Fruit fly (Drosophila melanogaster) whole organism, adult: ENCODE measurements around the gene chas.

ENCODE experiments used
- CG11617 ChIP-seq: fragments of 200-800 bp; sonication (Bioruptor generic); optimal IDR thresholded peaks from 2 replicates; lab custom pipeline; 2017; ENCODE audit warnings: mild to moderate bottlenecking, missing biosample characterization, missing genetic modification reagents, missing genetic modification characterization
- CG12768 ChIP-seq: fragments of 200-800 bp; sonication (Bioruptor generic); optimal IDR thresholded peaks from 2 replicates; lab custom pipeline; 2017; ENCODE audit warnings: missing biosample characterization, missing genetic modification characterization, mild to moderate bottlenecking, moderate library complexity, missing genetic modification reagents
- CG14711 ChIP-seq: fragments of 200-800 bp; sonication (Bioruptor generic); optimal IDR thresholded peaks from 2 replicates; lab custom pipeline; 2018; ENCODE audit warnings: missing biosample characterization, mild to moderate bottlenecking, missing genetic modification characterization, moderate library complexity
- CG1620 ChIP-seq: fragments of 200-800 bp; sonication (Bioruptor generic); optimal IDR thresholded peaks from 2 replicates; lab custom pipeline; 2016; ENCODE audit warnings: missing biosample characterization, missing genetic modification characterization
- CG33017 ChIP-seq: fragments of 200-800 bp; sonication (Bioruptor generic); optimal IDR thresholded peaks from 2 replicates; lab custom pipeline; 2018; ENCODE audit warnings: missing biosample characterization, mild to moderate bottlenecking, missing genetic modification characterization, moderate library complexity
- CG5204 ChIP-seq: fragments of 200-800 bp; sonication (Bioruptor generic); optimal IDR thresholded peaks from 2 replicates; lab custom pipeline; 2016; ENCODE audit warnings: missing biosample characterization, missing genetic modification characterization
- CG7045 ChIP-seq: fragments of 200-800 bp; sonication (Bioruptor generic); optimal IDR thresholded peaks from 2 replicates; lab custom pipeline; 2017; ENCODE audit warnings: missing biosample characterization, mild to moderate bottlenecking, missing genetic modification characterization
- CG7101 ChIP-seq: fragments of 200-800 bp; sonication (Bioruptor generic); optimal IDR thresholded peaks from 2 replicates; lab custom pipeline; 2018; ENCODE audit warnings: missing biosample characterization, mild to moderate bottlenecking, missing genetic modification characterization, moderate library complexity
- Clk ChIP-seq: fragments of 200-800 bp; sonication (Bioruptor generic); optimal IDR thresholded peaks from 2 replicates; lab custom pipeline; 2017; ENCODE audit warnings: missing biosample characterization, missing genetic modification characterization
- Crg-1 ChIP-seq: fragments of 200-800 bp; sonication (Bioruptor generic); optimal IDR thresholded peaks from 2 replicates; lab custom pipeline; 2016; ENCODE audit warnings: missing biosample characterization, missing genetic modification characterization
- Hr96 ChIP-seq: fragments of 200-800 bp; sonication (Bioruptor generic); optimal IDR thresholded peaks from 2 replicates; lab custom pipeline; 2016; ENCODE audit warnings: missing biosample characterization, missing genetic modification characterization
- Mnt ChIP-seq: fragments of 200-800 bp; sonication (Bioruptor generic); optimal IDR thresholded peaks from 2 replicates; lab custom pipeline; 2016; ENCODE audit warnings: missing biosample characterization, mild to moderate bottlenecking, missing genetic modification characterization
- bab1 ChIP-seq: fragments of 200-800 bp; sonication (Bioruptor generic); optimal IDR thresholded peaks from 3 replicates; lab custom pipeline; 2019; ENCODE audit warnings: missing biosample characterization, mild to moderate bottlenecking, missing genetic modification characterization, moderate library complexity
- cic ChIP-seq: fragments of 200-800 bp; sonication (Bioruptor generic); optimal IDR thresholded peaks from 2 replicates; lab custom pipeline; 2017; ENCODE audit warnings: missing biosample characterization, mild to moderate bottlenecking, missing genetic modification characterization, moderate library complexity
- cnc ChIP-seq, 2 experiments: fragments of >200 bp; optimal IDR thresholded peaks; 2 replicates each; lab custom pipeline; 2017
- kay ChIP-seq: fragments of 200-800 bp; sonication (Bioruptor generic); peaks from one replicate; lab custom pipeline; 2016; ENCODE audit warnings: missing biosample characterization, missing genetic modification characterization, borderline replicate concordance
- ovo ChIP-seq: fragments of 200-800 bp; sonication (Bioruptor generic); optimal IDR thresholded peaks from 2 replicates; lab custom pipeline; 2016; ENCODE audit warnings: missing biosample characterization, missing genetic modification characterization
- pad ChIP-seq: fragments of 200-800 bp; sonication (Bioruptor generic); optimal IDR thresholded peaks from 3 replicates; lab custom pipeline; 2017; ENCODE audit warnings: missing biosample characterization, missing genetic modification characterization, mild to moderate bottlenecking, moderate library complexity, missing genetic modification reagents
- tj ChIP-seq: fragments of 200-800 bp; sonication (Bioruptor generic); optimal IDR thresholded peaks from 3 replicates; lab custom pipeline; 2017; ENCODE audit warnings: missing biosample characterization, mild to moderate bottlenecking, missing genetic modification characterization, moderate library complexity
- toe ChIP-seq: fragments of 200-800 bp; sonication (Bioruptor generic); optimal IDR thresholded peaks from 2 replicates; lab custom pipeline; 2016; ENCODE audit warnings: missing biosample characterization, missing genetic modification characterization

chas gene

dm6 chrX:17659119-17659452, 39.4 kb downstream of the chas start:
- TF ChIP-seq CG14711 (tag; lab: Kevin White, UChicago) (no peak), CG7101 (tag; lab: Kevin White, UChicago) (no peak), Clk (GFP tag; lab: Kevin White, UChicago) (no peak)

- TF ChIP-seq Hr96 (GFP tag; lab: Kevin White, UChicago), result no peak
- no peak for TF ChIP-seq Clk (GFP tag; lab: Kevin White, UChicago)
- no peak for TF ChIP-seq CG11617 (GFP tag; lab: Kevin White, UChicago)
- TF ChIP-seq CG14711 (tag; lab: Kevin White, UChicago), result no peak
- TF ChIP-seq CG7045 (GFP tag; lab: Kevin White, UChicago), result no peak
- TF ChIP-seq cnc (optimal IDR thresholded peaks at IDR 0.05; lab: Kevin White, UChicago), result no peak
- no peak for TF ChIP-seq kay (GFP tag; lab: Kevin White, UChicago)
- TF ChIP-seq CG1620 (GFP tag; lab: Kevin White, UChicago), result no peak
- TF ChIP-seq CG5204, result no peak
- TF ChIP-seq tj, result no peak
- no peak for TF ChIP-seq ovo (GFP tag; lab: Kevin White, UChicago)
- no peak for TF ChIP-seq toe
- no peak for TF ChIP-seq cic
- no peak for TF ChIP-seq pad (GFP tag; lab: Kevin White, UChicago)
- TF ChIP-seq CG12768 (GFP tag; lab: Kevin White, UChicago), result no peak
- no peak for TF ChIP-seq CG33017 (tag; lab: Kevin White, UChicago)
- no peak for TF ChIP-seq Crg-1 (GFP tag; lab: Kevin White, UChicago)
Observed at dm6 chrX:17658207-17659118, 40.1 kb downstream of the chas start.

- no peak for TF ChIP-seq CG7045 (GFP tag; lab: Kevin White, UChicago)
- peak; percentile 3 for TF ChIP-seq tj
- no peak for TF ChIP-seq CG1620 (GFP tag; lab: Kevin White, UChicago)
- no peak for TF ChIP-seq CG11617 (GFP tag; lab: Kevin White, UChicago)
- TF ChIP-seq CG12768 (GFP tag; lab: Kevin White, UChicago), result no peak
Observed at dm6 chrX:17657716-17658115, 40.8 kb downstream of the chas start.

- TF ChIP-seq bab1 (GFP tag; lab: Kevin White, UChicago) (peak; percentile 40), ovo (GFP tag; lab: Kevin White, UChicago) (no peak)
Observed at dm6 chrX:17657050-17657696, 41.4 kb downstream of the chas start, which contains the start of gene beta-Spec. Gene beta-Spec, plus strand, starts transcription at chrX:17657372.

- TF ChIP-seq Hr96 (GFP tag; lab: Kevin White, UChicago) (no peak), CG1620 (GFP tag; lab: Kevin White, UChicago) (no peak), CG11617 (GFP tag; lab: Kevin White, UChicago) (no peak), CG7101 (tag; lab: Kevin White, UChicago) (no peak), cic (no peak), Clk (GFP tag; lab: Kevin White, UChicago) (no peak), Crg-1 (GFP tag; lab: Kevin White, UChicago) (no peak), bab1 (GFP tag; lab: Kevin White, UChicago) (no peak), Mnt (GFP tag; lab: Kevin White, UChicago) (no peak), CG14711 (tag; lab: Kevin White, UChicago) (no peak), cnc (optimal IDR thresholded peaks at IDR 0.05; lab: Kevin White, UChicago) (no peak), kay (GFP tag; lab: Kevin White, UChicago) (no peak), CG33017 (tag; lab: Kevin White, UChicago) (no peak), pad (GFP tag; lab: Kevin White, UChicago) (no peak), CG7045 (GFP tag; lab: Kevin White, UChicago) (no peak), toe (no peak), CG5204 (no peak), tj (no peak)
Observed at dm6 chrX:17656501-17656900, 42.0 kb downstream of the chas start, which contains the start of gene IntS2. Gene IntS2, minus strand, starts transcription at chrX:17656818.

dm6 chrX:17651998-17652738, 46.4 kb downstream of the chas start, which contains the start of gene RhoGAPp190:
Gene RhoGAPp190, minus strand, starts transcription at chrX:17652562.
- TF ChIP-seq CG5204 (no peak), ovo (GFP tag; lab: Kevin White, UChicago) (no peak), Clk (GFP tag; lab: Kevin White, UChicago) (no peak), Mnt (GFP tag; lab: Kevin White, UChicago) (peak; percentile 45), Hr96 (GFP tag; lab: Kevin White, UChicago) (no peak), CG12768 (GFP tag; lab: Kevin White, UChicago) (no peak), bab1 (GFP tag; lab: Kevin White, UChicago) (peak; percentile 74), CG33017 (tag; lab: Kevin White, UChicago) (no peak), pad (GFP tag; lab: Kevin White, UChicago) (peak; percentile 58), Crg-1 (GFP tag; lab: Kevin White, UChicago) (no peak), CG7101 (tag; lab: Kevin White, UChicago) (peak; percentile 39), toe (no peak), CG14711 (tag; lab: Kevin White, UChicago) (no peak), tj (peak; percentile 43), CG7045 (GFP tag; lab: Kevin White, UChicago) (no peak), cnc (optimal IDR thresholded peaks at IDR 0.05; lab: Kevin White, UChicago) (no peak), cic (peak; percentile 29), CG1620 (GFP tag; lab: Kevin White, UChicago) (no peak), kay (GFP tag; lab: Kevin White, UChicago) (no peak), CG11617 (GFP tag; lab: Kevin White, UChicago) (no peak)
